Worm (Caenorhabditis elegans): ENCODE data around the gene wrk-1.

The wrk-1 gene

DNA sequence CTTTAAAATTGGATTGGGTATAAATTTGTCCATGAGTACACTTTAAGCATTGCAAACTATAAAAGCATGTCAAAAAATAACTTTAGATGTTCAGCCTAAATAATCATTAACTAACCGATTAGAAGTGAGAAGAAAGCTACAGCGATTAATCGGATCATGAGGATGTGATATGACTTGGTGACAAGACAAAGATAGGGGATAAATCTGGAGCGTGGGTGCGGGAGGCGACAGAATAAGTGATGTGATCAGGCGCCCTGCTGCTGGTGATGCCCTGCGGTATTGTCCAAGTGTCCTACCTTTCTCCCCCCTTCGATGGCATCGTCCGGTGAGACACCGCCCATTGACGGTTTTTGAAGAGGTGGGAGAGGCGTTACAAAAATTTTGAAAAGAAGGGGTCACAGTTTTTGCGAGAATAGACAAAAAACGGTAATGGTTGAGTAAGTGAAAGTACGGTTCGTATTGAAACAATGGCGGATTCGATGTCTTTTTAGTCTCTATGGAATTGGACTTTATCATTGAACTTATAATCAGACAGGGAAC is 7.7 kb downstream of the wrk-1 start, which contains the start of gene F41D9.2 (continued):
- no peak for TF ChIP-seq nhr-71 (tag; optimal IDR thresholded peaks at IDR 0.05)
- TF ChIP-seq ces-1 (GFP tag; optimal IDR thresholded peaks at IDR 0.05) = no peak
- TF ChIP-seq egl-27 (tag; optimal IDR thresholded peaks at IDR 0.05) = no peak
- TF ChIP-seq zag-1 (tag; optimal IDR thresholded peaks at IDR 0.05) = no peak
- TF ChIP-seq snu-23 (GFP tag; optimal IDR thresholded peaks at IDR 0.05) = peak; percentile 24
- no peak for TF ChIP-seq xbp-1 (tag; optimal IDR thresholded peaks at IDR 0.05)
- no peak for TF ChIP-seq mdl-1 (tag; optimal IDR thresholded peaks at IDR 0.05)
- no peak for TF ChIP-seq nhr-77 (tag; optimal IDR thresholded peaks at IDR 0.05)
- no peak for TF ChIP-seq hpl-2 (GFP tag; optimal IDR thresholded peaks at IDR 0.05)
- peak; percentile 61 for TF ChIP-seq blmp-1 (tag; optimal IDR thresholded peaks at IDR 0.05)
- TF ChIP-seq mep-1 (tag; optimal IDR thresholded peaks at IDR 0.05) = peak; percentile 35
- TF ChIP-seq skn-1 (tag; optimal IDR thresholded peaks at IDR 0.05) = no peak
- TF ChIP-seq lin-13 (GFP tag; optimal IDR thresholded peaks at IDR 0.05) = no peak
- TF ChIP-seq nhr-237 (tag; optimal IDR thresholded peaks at IDR 0.05) = no peak
- no peak for TF ChIP-seq mab-9 (GFP tag; IDR thresholded peaks at IDR 0.05)
- TF ChIP-seq fkh-4 (tag; optimal IDR thresholded peaks at IDR 0.05; ENCODE audit: borderline replicate concordance) = no peak
- TF ChIP-seq irx-1 (tag; optimal IDR thresholded peaks at IDR 0.05) = no peak
- TF ChIP-seq ama-1 (optimal IDR thresholded peaks at IDR 0.05) = no peak
- TF ChIP-seq fos-1 (tag; optimal IDR thresholded peaks at IDR 0.05) = no peak

DNA sequence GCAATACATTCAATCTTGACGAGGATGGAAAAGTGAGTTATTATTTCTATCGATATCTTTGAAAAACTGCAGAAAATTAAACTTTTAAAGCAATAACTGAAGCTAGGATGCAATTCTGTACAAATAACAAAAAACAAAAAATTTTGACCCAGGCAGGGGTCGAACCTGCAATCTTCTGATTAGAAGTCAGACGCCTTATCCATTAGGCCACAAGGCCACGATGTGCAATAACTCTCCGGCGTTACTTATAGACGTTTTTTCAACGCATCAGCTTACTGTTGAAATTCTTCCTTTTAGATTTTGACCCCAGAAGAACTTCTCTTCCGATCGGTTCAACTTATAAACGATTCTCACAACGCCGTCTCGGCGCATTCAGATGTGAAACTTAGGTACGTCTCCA is 10.7 kb downstream of the wrk-1 start:
- TF ChIP-seq lsy-2 (tag; optimal IDR thresholded peaks at IDR 0.05) (no peak), dpl-1 (GFP tag; optimal IDR thresholded peaks at IDR 0.05) (no peak), ceh-63 (GFP tag; optimal IDR thresholded peaks at IDR 0.05) (no peak), Y116A8C.19 (tag; optimal IDR thresholded peaks at IDR 0.05; ENCODE audit: borderline replicate concordance) (no peak), nhr-84 (tag; optimal IDR thresholded peaks at IDR 0.05) (no peak), aly-2 (tag; optimal IDR thresholded peaks at IDR 0.05) (no peak), nhr-90 (tag; optimal IDR thresholded peaks at IDR 0.05; ENCODE audit: poor library complexity) (no peak), nhr-20 (tag; optimal IDR thresholded peaks at IDR 0.05) (peak; percentile 22), nhr-77 (tag; optimal IDR thresholded peaks at IDR 0.05) (no peak), snu-23 (GFP tag; optimal IDR thresholded peaks at IDR 0.05) (peak; percentile 46), efl-1 (optimal IDR thresholded peaks at IDR 0.05) (no peak), efl-1 (GFP tag; optimal IDR thresholded peaks at IDR 0.05 in 1 of 2) (peak in 1 of 2 experiments; percentile 87), unc-86 (tag; optimal IDR thresholded peaks at IDR 0.05) (no peak), lin-35 (GFP tag; optimal IDR thresholded peaks at IDR 0.05) (peak in 1 of 2 experiments; percentile 46), lin-14 (GFP tag; optimal IDR thresholded peaks at IDR 0.05) (peak; percentile 1), fos-1 (tag; optimal IDR thresholded peaks at IDR 0.05) (no peak), nhr-19 (GFP tag; conservative IDR thresholded peaks at IDR 0.05) (peak; percentile 27; the same call in 1 of the 2 replicates), pax-3 (tag; optimal IDR thresholded peaks at IDR 0.05) (no peak), alr-1 (tag; optimal IDR thresholded peaks at IDR 0.05; ENCODE audit: borderline replicate concordance) (no peak), ztf-4 (tag; optimal IDR thresholded peaks at IDR 0.05) (no peak), unc-130 (tag; optimal IDR thresholded peaks at IDR 0.05) (no peak), rnt-1 (tag; optimal IDR thresholded peaks at IDR 0.05) (peak; percentile 29), nhr-71 (tag; optimal IDR thresholded peaks at IDR 0.05) (peak; percentile 36), lin-39 (tag; optimal IDR thresholded peaks at IDR 0.05) (no peak), elt-2 (tag; optimal IDR thresholded peaks at IDR 0.05) (no peak), nhr-11 (tag; optimal IDR thresholded peaks at IDR 0.05) (no peak), nhr-12 (tag; optimal IDR thresholded peaks at IDR 0.05) (no peak), nhr-47 (tag; optimal IDR thresholded peaks at IDR 0.05) (peak; percentile 7), ceh-88 (GFP tag; IDR thresholded peaks at IDR 0.05) (0 out of 2 replicates have a peak, but pooled peaks have one; percentile 17)
